Fruit fly (Drosophila melanogaster) whole organism, prepupa: ENCODE data around the gene CG43254.

ENCODE experiments used
- Blimp-1 ChIP-seq: fragments of 200-800 bp; sonication (Bioruptor generic); optimal IDR thresholded peaks from 3 replicates; lab custom pipeline; 2017; ENCODE audit warnings: missing biosample characterization, missing genetic modification characterization, mild to moderate bottlenecking, moderate library complexity, missing genetic modification reagents
- CG10669 ChIP-seq: fragments of 200-800 bp; sonication (Bioruptor generic); optimal IDR thresholded peaks from 3 replicates; lab custom pipeline; 2018; ENCODE audit warnings: missing biosample characterization, mild to moderate bottlenecking, missing genetic modification characterization, moderate library complexity
- CG11294 ChIP-seq: fragments of 200-800 bp; sonication (Bioruptor generic); IDR thresholded peaks from 2 replicates; pipeline ENCODE4 v1.3.6; 2022; ENCODE audit warnings: missing biosample characterization, missing genetic modification characterization
- CG11902 ChIP-seq: fragments of 200-800 bp; sonication (Bioruptor generic); optimal IDR thresholded peaks from 3 replicates; lab custom pipeline; 2016; ENCODE audit warnings: missing biosample characterization, missing genetic modification characterization
- CG15336 ChIP-seq: fragments of 200-800 bp; sonication (Bioruptor generic); IDR thresholded peaks from 2 replicates; pipeline ENCODE4 v1.3.6; 2022; ENCODE audit warnings: missing biosample characterization, missing genetic modification characterization
- CG1621 ChIP-seq: fragments of 200-800 bp; sonication (Bioruptor generic); optimal IDR thresholded peaks from 3 replicates; lab custom pipeline; 2018; ENCODE audit warnings: missing biosample characterization, mild to moderate bottlenecking, missing genetic modification characterization
- CG16779 ChIP-seq: fragments of 200-800 bp; sonication (Bioruptor generic); optimal IDR thresholded peaks from 3 replicates; lab custom pipeline; 2017; ENCODE audit warnings: missing biosample characterization, mild to moderate bottlenecking, missing genetic modification characterization
- CG3032 ChIP-seq: fragments of 200-800 bp; optimal IDR thresholded peaks from 2 replicates; lab custom pipeline; 2019; ENCODE audit warnings: missing biosample characterization, mild to moderate bottlenecking, missing genetic modification characterization, moderate library complexity
- CG32006 ChIP-seq: fragments of 200-800 bp; sonication (Bioruptor generic); optimal IDR thresholded peaks from 3 replicates; lab custom pipeline; 2017; ENCODE audit warnings: missing biosample characterization, mild to moderate bottlenecking, missing genetic modification characterization
- CG3919 ChIP-seq: fragments of 200-800 bp; sonication (Bioruptor generic); optimal IDR thresholded peaks from 3 replicates; lab custom pipeline; 2016; ENCODE audit warnings: missing biosample characterization, missing genetic modification characterization
- CG4318 ChIP-seq: fragments of 200-800 bp; sonication (Bioruptor generic); optimal IDR thresholded peaks from 3 replicates; lab custom pipeline; 2017; ENCODE audit warnings: missing biosample characterization, mild to moderate bottlenecking, missing genetic modification characterization
- CG6163 ChIP-seq: fragments of 200-800 bp; sonication (Bioruptor generic); IDR thresholded peaks from 3 replicates; pipeline ENCODE4 v1.3.6; 2022; ENCODE audit warnings: missing biosample characterization, missing genetic modification characterization
- CG6808 ChIP-seq: fragments of 200-800 bp; sonication (Bioruptor generic); optimal IDR thresholded peaks from 3 replicates; lab custom pipeline; 2017; ENCODE audit warnings: missing biosample characterization, missing genetic modification characterization, mild to moderate bottlenecking, moderate library complexity, missing genetic modification reagents
- CG6854 ChIP-seq: fragments of 200-800 bp; sonication (Bioruptor generic); optimal IDR thresholded peaks from 2 replicates; lab custom pipeline; 2017; ENCODE audit warnings: missing biosample characterization, mild to moderate bottlenecking, missing genetic modification characterization
- Eip75B ChIP-seq: fragments of 200-800 bp; sonication (Bioruptor generic); optimal IDR thresholded peaks from 3 replicates; lab custom pipeline; 2016; ENCODE audit warnings: missing biosample characterization, missing genetic modification characterization
- Eip78C ChIP-seq: fragments of 200-800 bp; sonication (Bioruptor generic); peaks from one replicate; lab custom pipeline; 2016; ENCODE audit warnings: missing biosample characterization, missing genetic modification characterization
- Ets96B ChIP-seq: fragments of 200-800 bp; optimal IDR thresholded peaks from 2 replicates; lab custom pipeline; 2019; ENCODE audit warnings: missing biosample characterization, mild to moderate bottlenecking, missing genetic modification characterization, moderate library complexity
- Gug ChIP-seq: fragments of 200-800 bp; sonication (Bioruptor generic); IDR thresholded peaks from 2 replicates; pipeline ENCODE4 v1.3.6; 2022; ENCODE audit warnings: missing biosample characterization, missing genetic modification characterization
- Hr4 ChIP-seq: fragments of 200-800 bp; sonication (Bioruptor generic); optimal IDR thresholded peaks from 3 replicates; lab custom pipeline; 2016; ENCODE audit warnings: missing biosample characterization, missing genetic modification characterization
- Met ChIP-seq: fragments of 200-800 bp; sonication (Bioruptor generic); optimal IDR thresholded peaks from 3 replicates; lab custom pipeline; 2016; ENCODE audit warnings: missing biosample characterization, missing genetic modification characterization
- Sox102F ChIP-seq: fragments of 200-800 bp; sonication (Bioruptor generic); optimal IDR thresholded peaks from 2 replicates; lab custom pipeline; 2016; ENCODE audit warnings: missing biosample characterization, mild to moderate bottlenecking, missing genetic modification characterization
- Sox15 ChIP-seq: fragments of 200-800 bp; sonication (Bioruptor generic); optimal IDR thresholded peaks from 3 replicates; lab custom pipeline; 2016; ENCODE audit warnings: missing biosample characterization, missing genetic modification characterization
- achi ChIP-seq: fragments of 200-800 bp; sonication (Bioruptor generic); optimal IDR thresholded peaks from 3 replicates; lab custom pipeline; 2016; ENCODE audit warnings: missing biosample characterization, missing genetic modification characterization
- acj6 ChIP-seq: fragments of 200-800 bp; sonication (Bioruptor generic); optimal IDR thresholded peaks from 3 replicates; lab custom pipeline; 2016; ENCODE audit warnings: missing biosample characterization, missing genetic modification characterization
- cyc ChIP-seq: fragments of 200-800 bp; sonication (Bioruptor generic); optimal IDR thresholded peaks from 3 replicates; lab custom pipeline; 2016; ENCODE audit warnings: missing biosample characterization, missing genetic modification characterization
- dac ChIP-seq: fragments of 200-800 bp; sonication (Bioruptor generic); optimal IDR thresholded peaks from 2 replicates; lab custom pipeline; 2017; ENCODE audit warnings: missing biosample characterization, mild to moderate bottlenecking, missing genetic modification characterization
- esn ChIP-seq: fragments of 200-800 bp; sonication (Bioruptor generic); optimal IDR thresholded peaks from 2 replicates; lab custom pipeline; 2016; ENCODE audit warnings: missing biosample characterization, mild to moderate bottlenecking, missing genetic modification characterization, moderate library complexity
- fd85E ChIP-seq: fragments of 200-800 bp; sonication (Bioruptor generic); optimal IDR thresholded peaks from 3 replicates; lab custom pipeline; 2016; ENCODE audit warnings: missing biosample characterization, missing genetic modification characterization
- pdm3 ChIP-seq: fragments of 200-800 bp; sonication (Bioruptor generic); optimal IDR thresholded peaks from 3 replicates; lab custom pipeline; 2016; ENCODE audit warnings: missing biosample characterization, missing genetic modification characterization
- salr ChIP-seq, 2 experiments: fragments of 200-800 bp; sonication (Bioruptor generic); optimal IDR thresholded peaks; 3 replicates each; lab custom pipeline; 2016 to 2018; ENCODE audit warnings: missing biosample characterization in 2 of 2, missing genetic modification characterization in 2 of 2, mild to moderate bottlenecking in 1 of 2
- svp ChIP-seq: fragments of 200-800 bp; sonication (Bioruptor generic); peaks from one replicate; lab custom pipeline; 2016; ENCODE audit warnings: missing biosample characterization, missing genetic modification characterization
- topi ChIP-seq: fragments of 200-800 bp; sonication (Bioruptor generic); optimal IDR thresholded peaks from 3 replicates; lab custom pipeline; 2016; ENCODE audit warnings: missing biosample characterization, missing genetic modification characterization
- vri ChIP-seq: fragments of 200-800 bp; sonication (Bioruptor generic); optimal IDR thresholded peaks from 3 replicates; lab custom pipeline; 2016; ENCODE audit warnings: missing biosample characterization, mild to moderate bottlenecking, missing genetic modification characterization

CG43254 gene

DNA sequence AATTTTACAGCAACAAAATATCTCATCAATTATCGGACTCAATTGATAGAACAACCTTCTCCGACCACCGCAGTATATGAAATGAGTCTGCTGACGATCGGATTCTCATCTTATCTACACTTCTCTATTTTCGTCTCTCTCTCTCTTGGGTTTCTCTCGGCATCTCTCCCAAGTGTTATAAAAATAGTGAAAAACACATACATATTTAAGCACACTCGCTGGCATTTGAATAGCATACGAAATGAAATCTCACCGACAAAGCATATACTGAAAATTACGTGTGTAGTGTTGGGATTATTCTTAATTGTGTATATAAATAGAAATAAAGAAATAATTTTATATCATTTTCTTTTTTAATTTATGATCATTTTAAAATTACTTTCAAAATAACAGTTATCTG, 10.6 kb upstream of the CG43254 start, which contains the start of gene pyd3:
TSS of gene pyd3 (minus strand) at position 87 of the 400 bp plus-strand sequence.
- TF ChIP-seq CG4318 (no peak), cyc (GFP tag; lab: Kevin White, UChicago) (no peak), CG16779 (tag; lab: Kevin White, UChicago) (no peak), CG15336 (GFP tag; lab: Robert Waterston, UW) (0 out of 2 replicates have a peak, but pooled peaks have one; percentile 37), Hr4 (peak; percentile 16), Eip78C (GFP tag; lab: Kevin White, UChicago) (peak; percentile 34), CG32006 (peak; percentile 45), salr (GFP tag; optimal IDR thresholded peaks at IDR 0.05; lab: Kevin White, UChicago) (no peak), CG6808 (GFP tag; lab: Kevin White, UChicago) (peak; percentile 6), acj6 (GFP tag; lab: Kevin White, UChicago) (no peak), Sox102F (GFP tag; lab: Kevin White, UChicago) (no peak), vri (GFP tag; lab: Kevin White, UChicago) (no peak), Ets96B (tag; lab: Kevin White, UChicago) (peak; percentile 51), CG6163 (GFP tag; lab: Robert Waterston, UW) (0 out of 3 replicates have a peak, but pooled peaks have one; percentile 15), svp (GFP tag; lab: Kevin White, UChicago) (peak; percentile 59), achi (GFP tag; lab: Kevin White, UChicago) (peak; percentile 5), CG10669 (GFP tag; lab: Kevin White, UChicago) (peak; percentile 39)

- no peak for TF ChIP-seq CG11902 (GFP tag; lab: Kevin White, UChicago)
- TF ChIP-seq CG6808 (GFP tag; lab: Kevin White, UChicago), result no peak
- TF ChIP-seq Met (GFP tag; lab: Kevin White, UChicago), result no peak
- TF ChIP-seq CG3919 (GFP tag; lab: Kevin White, UChicago), result no peak
- TF ChIP-seq CG11294 (GFP tag; lab: Robert Waterston, UW), result no peak
- no peak for TF ChIP-seq pdm3 (GFP tag; lab: Kevin White, UChicago)
- TF ChIP-seq fd85E (GFP tag; lab: Kevin White, UChicago), result no peak
- TF ChIP-seq dac, result no peak
- no peak for TF ChIP-seq svp (GFP tag; lab: Kevin White, UChicago)
- no peak for TF ChIP-seq CG3032 (tag; lab: Kevin White, UChicago)
- no peak for TF ChIP-seq Blimp-1 (GFP tag; lab: Kevin White, UChicago)
- no peak for TF ChIP-seq esn
- TF ChIP-seq Sox15 (GFP tag; lab: Kevin White, UChicago), result no peak
- no peak for TF ChIP-seq CG6854 (GFP tag; lab: Kevin White, UChicago)
- no peak for TF ChIP-seq Eip75B (GFP tag; lab: Kevin White, UChicago)
Measured at dm6 chr3R:7722117-7722516, 17.2 kb downstream of the CG43254 start, which contains the start of gene CG2616. Gene CG2616 (plus strand): TSS chr3R:7722417.

DNA sequence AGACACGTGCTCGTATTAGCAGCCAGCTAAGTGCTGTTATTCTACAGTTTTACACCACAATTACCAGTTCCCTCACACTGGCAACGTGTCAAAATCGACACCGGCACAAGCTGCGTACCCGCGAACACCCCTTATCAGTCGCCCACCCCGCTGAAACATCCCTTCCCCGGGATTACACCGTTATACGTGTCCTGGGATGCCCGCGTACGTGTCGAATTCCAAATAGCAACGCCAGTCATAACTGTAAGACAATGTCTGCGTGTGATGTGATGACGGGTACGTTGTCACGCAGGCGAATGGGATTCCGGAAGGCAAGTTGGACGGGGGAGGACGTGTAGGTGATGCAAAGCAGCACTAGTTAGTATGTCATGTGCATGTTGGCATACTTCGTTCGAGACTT, 19.4 kb downstream of the CG43254 start:
- TF ChIP-seq CG1621 (tag; lab: Kevin White, UChicago) (no peak), CG4318 (no peak), fd85E (GFP tag; lab: Kevin White, UChicago) (no peak), CG11902 (GFP tag; lab: Kevin White, UChicago) (no peak), svp (GFP tag; lab: Kevin White, UChicago) (no peak), topi (no peak), CG11294 (GFP tag; lab: Robert Waterston, UW) (no peak), Gug (GFP tag; lab: Robert Waterston, UW) (no peak), CG6854 (GFP tag; lab: Kevin White, UChicago) (no peak), Eip78C (GFP tag; lab: Kevin White, UChicago) (no peak), pdm3 (GFP tag; lab: Kevin White, UChicago) (no peak), Blimp-1 (GFP tag; lab: Kevin White, UChicago) (no peak)
